Worm (Caenorhabditis elegans): ENCODE measurements around the gene Y116A8C.37.

The Y116A8C.37 gene

ce11 chrIV:17087384-17088099 is 43.4 kb downstream of the Y116A8C.37 start, which contains the start of the genes snx-13 and snr-1 (continued):
- TF ChIP-seq hlh-13 (GFP tag; optimal IDR thresholded peaks at IDR 0.05) (peak; percentile 71), ceh-24 (tag; optimal IDR thresholded peaks at IDR 0.05) (peak; percentile 85), dmd-4 (tag; optimal IDR thresholded peaks at IDR 0.05; ENCODE audit: borderline replicate concordance) (peak; percentile 76), ceh-6 (GFP tag; optimal IDR thresholded peaks at IDR 0.05) (peak; percentile 48), sox-4 (tag; optimal IDR thresholded peaks at IDR 0.05) (peak; percentile 71), che-1 (tag; optimal IDR thresholded peaks at IDR 0.05) (peak; percentile 83), ceh-14 (tag; optimal IDR thresholded peaks at IDR 0.05) (peak; percentile 98), ahr-1 (tag; optimal IDR thresholded peaks at IDR 0.05) (peak; percentile 98), pros-1 (tag; optimal IDR thresholded peaks at IDR 0.05) (no peak), gmeb-2 (tag; optimal IDR thresholded peaks at IDR 0.05) (peak; percentile 82), fax-1 (tag; optimal IDR thresholded peaks at IDR 0.05) (peak; percentile 96), ama-1 (optimal IDR thresholded peaks at IDR 0.05) (no peak), pha-2 (tag; optimal IDR thresholded peaks at IDR 0.05) (peak; percentile 94), pag-3 (tag; optimal IDR thresholded peaks at IDR 0.05; ENCODE audit: borderline replicate concordance) (peak; percentile 88), ztf-16 (tag; optimal IDR thresholded peaks at IDR 0.05) (peak; percentile 96), mec-3 (tag; optimal IDR thresholded peaks at IDR 0.05; ENCODE audit: borderline replicate concordance) (peak; percentile 95), pat-9 (tag; optimal IDR thresholded peaks at IDR 0.05) (peak; percentile 79), ceh-22 (tag; optimal IDR thresholded peaks at IDR 0.05) (no peak), C08G9.2 (tag; optimal IDR thresholded peaks at IDR 0.05) (peak; percentile 94), odd-2 (tag; optimal IDR thresholded peaks at IDR 0.05) (no peak), elt-4 (tag; optimal IDR thresholded peaks at IDR 0.05) (no peak), T23F11.4 (GFP tag; optimal IDR thresholded peaks at IDR 0.05) (peak; percentile 83), ceh-30 (tag; optimal IDR thresholded peaks at IDR 0.05) (no peak)

DNA sequence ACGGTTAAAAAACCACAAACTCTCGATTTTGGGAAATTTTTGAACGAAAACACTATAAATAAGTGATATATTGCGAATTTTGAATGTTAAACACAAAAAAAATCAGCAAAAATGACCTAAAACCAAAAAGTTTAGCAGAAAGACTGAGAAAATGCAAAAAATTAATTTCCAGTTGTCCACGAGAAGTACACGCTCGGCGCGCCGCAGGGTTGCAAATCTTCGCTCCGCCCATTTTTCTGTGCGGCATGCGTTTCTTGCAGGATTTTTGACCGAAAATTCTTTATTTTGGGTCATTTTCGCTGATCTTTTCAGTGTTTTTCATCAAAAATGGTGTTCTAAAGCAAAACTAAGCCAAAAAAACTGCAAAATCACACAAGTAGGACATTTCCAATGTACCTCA is 46.1 kb downstream of the Y116A8C.37 start:
- TF ChIP-seq ceh-45 (GFP tag; IDR thresholded peaks at IDR 0.05) (no peak), ttx-3 (tag; optimal IDR thresholded peaks at IDR 0.05) (no peak), dmd-4 (tag; optimal IDR thresholded peaks at IDR 0.05; ENCODE audit: borderline replicate concordance) (no peak), ref-2 (tag; optimal IDR thresholded peaks at IDR 0.05) (no peak), ets-4 (tag; optimal IDR thresholded peaks at IDR 0.05) (no peak), sox-4 (tag; optimal IDR thresholded peaks at IDR 0.05) (no peak), eyg-1 (tag; optimal IDR thresholded peaks at IDR 0.05) (no peak), K02D7.2 (tag; optimal IDR thresholded peaks at IDR 0.05) (no peak), nhr-11 (tag; optimal IDR thresholded peaks at IDR 0.05) (no peak), elt-2 (tag; optimal IDR thresholded peaks at IDR 0.05) (no peak), sdc-2 (tag; optimal IDR thresholded peaks at IDR 0.05) (no peak)

ce11 chrIV:17084317-17084716 is 46.6 kb downstream of the Y116A8C.37 start:
- TF ChIP-seq lim-6 (tag; optimal IDR thresholded peaks at IDR 0.05) (no peak), ets-4 (tag; optimal IDR thresholded peaks at IDR 0.05) (no peak), hlh-30 (tag; optimal IDR thresholded peaks at IDR 0.05; ENCODE audit: insufficient read depth) (no peak), hlh-13 (GFP tag; optimal IDR thresholded peaks at IDR 0.05) (no peak), tbx-2 (tag; optimal IDR thresholded peaks at IDR 0.05) (no peak), ttx-3 (tag; optimal IDR thresholded peaks at IDR 0.05) (no peak), syd-9 (tag; optimal IDR thresholded peaks at IDR 0.05) (no peak), hlh-8 (tag; optimal IDR thresholded peaks at IDR 0.05) (no peak), unc-86 (tag; optimal IDR thresholded peaks at IDR 0.05) (no peak), pros-1 (tag; optimal IDR thresholded peaks at IDR 0.05) (no peak), dve-1 (tag; optimal IDR thresholded peaks at IDR 0.05) (no peak)

Data from whole organism, late embryonic.